Fruit fly (Drosophila melanogaster) whole organism, prepupa: ENCODE measurements around the gene CG16727.
A peak's percentile ranks its signal among the peaks of the same experiment; 100 is the strongest.

Source experiments
- CG10669 ChIP-seq: fragments of 200-800 bp; sonication (Bioruptor generic); optimal IDR thresholded peaks from 3 replicates; lab custom pipeline; 2018; ENCODE audit warnings: missing biosample characterization, mild to moderate bottlenecking, missing genetic modification characterization, moderate library complexity
- CG11294 ChIP-seq: fragments of 200-800 bp; sonication (Bioruptor generic); IDR thresholded peaks from 2 replicates; pipeline ENCODE4 v1.3.6; 2022; ENCODE audit warnings: missing biosample characterization, missing genetic modification characterization
- CG11762 ChIP-seq: fragments of 200-800 bp; sonication (Bioruptor generic); optimal IDR thresholded peaks from 3 replicates; lab custom pipeline; 2016; ENCODE audit warnings: missing biosample characterization, missing genetic modification characterization; ENCODE audit not compliant: insufficient read depth
- CG11902 ChIP-seq: fragments of 200-800 bp; sonication (Bioruptor generic); optimal IDR thresholded peaks from 3 replicates; lab custom pipeline; 2016; ENCODE audit warnings: missing biosample characterization, missing genetic modification characterization
- CG15336 ChIP-seq: fragments of 200-800 bp; sonication (Bioruptor generic); IDR thresholded peaks from 2 replicates; pipeline ENCODE4 v1.3.6; 2022; ENCODE audit warnings: missing biosample characterization, missing genetic modification characterization
- CG1621 ChIP-seq: fragments of 200-800 bp; sonication (Bioruptor generic); optimal IDR thresholded peaks from 3 replicates; lab custom pipeline; 2018; ENCODE audit warnings: missing biosample characterization, mild to moderate bottlenecking, missing genetic modification characterization
- CG31627 ChIP-seq: fragments of 200-800 bp; sonication (Bioruptor generic); optimal IDR thresholded peaks from 3 replicates; lab custom pipeline; 2016; ENCODE audit warnings: missing biosample characterization, missing genetic modification characterization
- CG6276 ChIP-seq: fragments of 200-800 bp; sonication (Bioruptor generic); optimal IDR thresholded peaks from 2 replicates; lab custom pipeline; 2017; ENCODE audit warnings: missing biosample characterization, mild to moderate bottlenecking, missing genetic modification characterization
- CG6792 ChIP-seq: fragments of 200-800 bp; sonication (Bioruptor generic); optimal IDR thresholded peaks from 3 replicates; lab custom pipeline; 2016; ENCODE audit warnings: missing biosample characterization, missing genetic modification characterization
- CG6854 ChIP-seq: fragments of 200-800 bp; sonication (Bioruptor generic); optimal IDR thresholded peaks from 2 replicates; lab custom pipeline; 2017; ENCODE audit warnings: missing biosample characterization, mild to moderate bottlenecking, missing genetic modification characterization
- CG8319 ChIP-seq: fragments of 200-800 bp; sonication (Bioruptor generic); optimal IDR thresholded peaks from 3 replicates; lab custom pipeline; 2016; ENCODE audit warnings: missing biosample characterization, missing genetic modification characterization
- CG8632 ChIP-seq: fragments of 200-800 bp; sonication (Bioruptor generic); optimal IDR thresholded peaks from 3 replicates; lab custom pipeline; 2016; ENCODE audit warnings: missing biosample characterization, missing genetic modification characterization
- CG9139 ChIP-seq: fragments of 200-800 bp; sonication (Bioruptor generic); optimal IDR thresholded peaks from 3 replicates; lab custom pipeline; 2017; ENCODE audit warnings: missing biosample characterization, mild to moderate bottlenecking, missing genetic modification characterization
- Eip78C ChIP-seq: fragments of 200-800 bp; sonication (Bioruptor generic); peaks from one replicate; lab custom pipeline; 2016; ENCODE audit warnings: missing biosample characterization, missing genetic modification characterization
- Ets21C ChIP-seq: fragments of 200-800 bp; sonication (Bioruptor generic); optimal IDR thresholded peaks from 3 replicates; lab custom pipeline; 2016; ENCODE audit warnings: missing biosample characterization, missing genetic modification characterization
- Ets96B ChIP-seq: fragments of 200-800 bp; optimal IDR thresholded peaks from 2 replicates; lab custom pipeline; 2019; ENCODE audit warnings: missing biosample characterization, mild to moderate bottlenecking, missing genetic modification characterization, moderate library complexity
- Gug ChIP-seq: fragments of 200-800 bp; sonication (Bioruptor generic); IDR thresholded peaks from 2 replicates; pipeline ENCODE4 v1.3.6; 2022; ENCODE audit warnings: missing biosample characterization, missing genetic modification characterization
- Hr38 ChIP-seq: sonication (Bioruptor generic); optimal IDR thresholded peaks from 2 replicates; lab custom pipeline; 2016; ENCODE audit warnings: missing biosample characterization, missing genetic modification characterization
- Hr39 ChIP-seq: fragments of 200-800 bp; sonication (Bioruptor generic); optimal IDR thresholded peaks from 2 replicates; lab custom pipeline; 2016; ENCODE audit warnings: missing biosample characterization, missing genetic modification characterization
- Met ChIP-seq: fragments of 200-800 bp; sonication (Bioruptor generic); optimal IDR thresholded peaks from 3 replicates; lab custom pipeline; 2016; ENCODE audit warnings: missing biosample characterization, missing genetic modification characterization
- OdsH ChIP-seq: fragments of 200-800 bp; sonication (Bioruptor generic); optimal IDR thresholded peaks from 3 replicates; lab custom pipeline; 2016; ENCODE audit warnings: missing biosample characterization, missing genetic modification characterization
- Smox ChIP-seq: fragments of 200-800 bp; sonication (Bioruptor generic); optimal IDR thresholded peaks from 3 replicates; lab custom pipeline; 2016; ENCODE audit warnings: missing biosample characterization, missing genetic modification characterization
- Sox102F ChIP-seq: fragments of 200-800 bp; sonication (Bioruptor generic); optimal IDR thresholded peaks from 2 replicates; lab custom pipeline; 2016; ENCODE audit warnings: missing biosample characterization, mild to moderate bottlenecking, missing genetic modification characterization
- Sox15 ChIP-seq: fragments of 200-800 bp; sonication (Bioruptor generic); optimal IDR thresholded peaks from 3 replicates; lab custom pipeline; 2016; ENCODE audit warnings: missing biosample characterization, missing genetic modification characterization
- achi ChIP-seq: fragments of 200-800 bp; sonication (Bioruptor generic); optimal IDR thresholded peaks from 3 replicates; lab custom pipeline; 2016; ENCODE audit warnings: missing biosample characterization, missing genetic modification characterization
- acj6 ChIP-seq: fragments of 200-800 bp; sonication (Bioruptor generic); optimal IDR thresholded peaks from 3 replicates; lab custom pipeline; 2016; ENCODE audit warnings: missing biosample characterization, missing genetic modification characterization
- cyc ChIP-seq: fragments of 200-800 bp; sonication (Bioruptor generic); optimal IDR thresholded peaks from 3 replicates; lab custom pipeline; 2016; ENCODE audit warnings: missing biosample characterization, missing genetic modification characterization
- dsx ChIP-seq: fragments of 200-800 bp; optimal IDR thresholded peaks from 3 replicates; lab custom pipeline; 2019; ENCODE audit warnings: missing biosample characterization, mild to moderate bottlenecking, missing genetic modification characterization, moderate library complexity; ENCODE audit not compliant: poor library complexity, severe bottlenecking
- eg ChIP-seq: fragments of 200-800 bp; sonication (Bioruptor generic); IDR thresholded peaks from 3 replicates; pipeline ENCODE4 v1.3.6; 2022; ENCODE audit warnings: missing biosample characterization, missing genetic modification characterization
- esn ChIP-seq: fragments of 200-800 bp; sonication (Bioruptor generic); optimal IDR thresholded peaks from 2 replicates; lab custom pipeline; 2016; ENCODE audit warnings: missing biosample characterization, mild to moderate bottlenecking, missing genetic modification characterization, moderate library complexity
- fd59A ChIP-seq: fragments of 200-800 bp; sonication (Bioruptor generic); optimal IDR thresholded peaks from 2 replicates; lab custom pipeline; 2017; ENCODE audit warnings: missing biosample characterization, mild to moderate bottlenecking, missing genetic modification characterization, missing genetic modification reagents
- fkh ChIP-seq: fragments of 200-800 bp; sonication (Bioruptor generic); optimal IDR thresholded peaks from 3 replicates; lab custom pipeline; 2017; ENCODE audit warnings: missing biosample characterization, mild to moderate bottlenecking, missing genetic modification characterization, moderate library complexity
- lz ChIP-seq: fragments of 200-800 bp; sonication (Bioruptor generic); optimal IDR thresholded peaks from 3 replicates; lab custom pipeline; 2016; ENCODE audit warnings: missing biosample characterization, missing genetic modification characterization
- net ChIP-seq: fragments of 200-800 bp; sonication (Bioruptor generic); optimal IDR thresholded peaks from 3 replicates; lab custom pipeline; 2016; ENCODE audit warnings: missing biosample characterization, missing genetic modification characterization
- pdm3 ChIP-seq: fragments of 200-800 bp; sonication (Bioruptor generic); optimal IDR thresholded peaks from 3 replicates; lab custom pipeline; 2016; ENCODE audit warnings: missing biosample characterization, missing genetic modification characterization
- spab ChIP-seq: fragments of 200-800 bp; sonication (Bioruptor generic); optimal IDR thresholded peaks from 2 replicates; lab custom pipeline; 2017; ENCODE audit warnings: missing biosample characterization, mild to moderate bottlenecking, missing genetic modification characterization, missing genetic modification reagents
- ss ChIP-seq, 2 experiments: fragments of 200-800 bp; sonication (Bioruptor generic); optimal IDR thresholded peaks; 2 replicates in 1 of 2; 3 replicates in 1 of 2; lab custom pipeline; 2017 to 2018; ENCODE audit warnings: mild to moderate bottlenecking in 2 of 2, missing biosample characterization in 2 of 2, missing genetic modification characterization in 2 of 2, moderate library complexity in 1 of 2
- svp ChIP-seq: fragments of 200-800 bp; sonication (Bioruptor generic); peaks from one replicate; lab custom pipeline; 2016; ENCODE audit warnings: missing biosample characterization, missing genetic modification characterization
- topi ChIP-seq: fragments of 200-800 bp; sonication (Bioruptor generic); optimal IDR thresholded peaks from 3 replicates; lab custom pipeline; 2016; ENCODE audit warnings: missing biosample characterization, missing genetic modification characterization

Gene CG16727

dm6 chr3R:19644094-19644900 lies 31.1 kb downstream of the CG16727 start, which contains the start of gene Vha13 (continued):
- no peak for TF ChIP-seq CG8632 (GFP tag; lab: Kevin White, UChicago)
- TF ChIP-seq OdsH (GFP tag; lab: Kevin White, UChicago) = peak; percentile 26
- TF ChIP-seq CG9139 (GFP tag; lab: Kevin White, UChicago) = no peak
- no peak for TF ChIP-seq spab (GFP tag; lab: Kevin White, UChicago)
- no peak for TF ChIP-seq CG10669
- TF ChIP-seq Eip78C (GFP tag; lab: Kevin White, UChicago) = peak; percentile 68
- TF ChIP-seq lz (GFP tag; lab: Kevin White, UChicago) = peak; percentile 42
- TF ChIP-seq CG11762 (GFP tag; lab: Kevin White, UChicago) = no peak
- TF ChIP-seq ss (GFP tag; optimal IDR thresholded peaks at IDR 0.05; lab: Kevin White, UChicago) = peak; percentile 49 to 57
- no peak for TF ChIP-seq Gug (GFP tag; lab: Robert Waterston, UW)
- no peak for TF ChIP-seq CG15336 (GFP tag; lab: Robert Waterston, UW)
- TF ChIP-seq dsx (GFP tag; lab: Kevin White, UChicago) = peak; percentile 2
- TF ChIP-seq Ets96B (tag; lab: Kevin White, UChicago) = no peak
- TF ChIP-seq CG1621 (tag; lab: Kevin White, UChicago) = peak; percentile 15
- no peak for TF ChIP-seq Met
- TF ChIP-seq acj6 (GFP tag; lab: Kevin White, UChicago) = peak; percentile 20
- no peak for TF ChIP-seq CG6792
- peak; percentile 32 for TF ChIP-seq CG11902 (GFP tag; lab: Kevin White, UChicago)
- no peak for TF ChIP-seq fd59A (GFP tag; lab: Kevin White, UChicago)
- peak; percentile 5 for TF ChIP-seq cyc (GFP tag; lab: Kevin White, UChicago)
- TF ChIP-seq Ets21C = peak; percentile 36
- TF ChIP-seq Sox102F (GFP tag; lab: Kevin White, UChicago) = peak; percentile 64
- TF ChIP-seq CG6276 (GFP tag; lab: Kevin White, UChicago) = no peak
- TF ChIP-seq CG6854 (GFP tag; lab: Kevin White, UChicago) = peak; percentile 87
- TF ChIP-seq eg (GFP tag; lab: Robert Waterston, UW) = no peak

dm6 chr3R:19644901-19645204 lies 31.7 kb downstream of the CG16727 start, which contains the start of gene Nup58:
TSS of gene Nup58 (plus strand) at chr3R:19645026.
- TF ChIP-seq Eip78C (GFP tag; lab: Kevin White, UChicago) (peak; percentile 22), dsx (GFP tag; lab: Kevin White, UChicago) (peak; percentile 30), svp (GFP tag; lab: Kevin White, UChicago) (no peak), lz (GFP tag; lab: Kevin White, UChicago) (peak; percentile 10), CG11294 (no peak), Hr39 (peak; percentile 24), eg (GFP tag; lab: Robert Waterston, UW) (0 out of 3 replicates have a peak, but pooled peaks have one; percentile 17), Gug (GFP tag; lab: Robert Waterston, UW) (no peak), CG31627 (GFP tag; lab: Kevin White, UChicago) (peak; percentile 21)

dm6 chr3R:19648289-19648916 lies 35.2 kb downstream of the CG16727 start, which contains the start of the genes CG6195 and CG31220:
TSS of gene CG6195 (minus strand) at chr3R:19648410.
TSS of gene CG31220 (plus strand) at chr3R:19648487.
- peak; percentile 37 for TF ChIP-seq CG1621 (tag; lab: Kevin White, UChicago)
- no peak for TF ChIP-seq Smox (GFP tag; lab: Kevin White, UChicago)
- TF ChIP-seq Sox102F (GFP tag; lab: Kevin White, UChicago) = no peak
- TF ChIP-seq Sox15 (GFP tag; lab: Kevin White, UChicago) = no peak
- no peak for TF ChIP-seq CG6854 (GFP tag; lab: Kevin White, UChicago)
- peak; percentile 80 for TF ChIP-seq fkh (GFP tag; lab: Kevin White, UChicago)
- TF ChIP-seq Gug (GFP tag; lab: Robert Waterston, UW) = no peak
- no peak for TF ChIP-seq CG8319 (GFP tag; lab: Kevin White, UChicago)
- TF ChIP-seq Hr38 (GFP tag; lab: Kevin White, UChicago) = no peak
- TF ChIP-seq pdm3 (GFP tag; lab: Kevin White, UChicago) = peak; percentile 45
- TF ChIP-seq Eip78C (GFP tag; lab: Kevin White, UChicago) = peak; percentile 64
- TF ChIP-seq Hr39 = peak; percentile 21
- no peak for TF ChIP-seq CG8632 (GFP tag; lab: Kevin White, UChicago)
- peak; percentile 88 for TF ChIP-seq achi (GFP tag; lab: Kevin White, UChicago)
- TF ChIP-seq net (GFP tag; lab: Kevin White, UChicago) = no peak
- peak; percentile 38 for TF ChIP-seq topi (GFP tag; lab: Kevin White, UChicago)
- peak; percentile 37 for TF ChIP-seq esn (GFP tag; lab: Kevin White, UChicago)
- peak in 1 of 2 experiments; percentile 5 for TF ChIP-seq ss (GFP tag; optimal IDR thresholded peaks at IDR 0.05; lab: Kevin White, UChicago)
- peak; percentile 36 for TF ChIP-seq Met
- TF ChIP-seq CG10669 = no peak
